Worm (Caenorhabditis elegans) whole organism, midembryonic: ENCODE data around the gene klc-2.

ENCODE experiments used
- cog-1 ChIP-seq: sonication (generic microtip); optimal IDR thresholded peaks from 2 replicates; lab custom pipeline; 2016; ENCODE audit warnings: missing genetic modification characterization, missing compliant biosample characterization
- flt-1 ChIP-seq: fragments of 200-800 bp; sonication (Bioruptor generic); IDR thresholded peaks from 2 replicates; pipeline ENCODE4 v1.3.6; 2022; ENCODE audit warnings: missing genetic modification characterization, missing compliant biosample characterization
- med-1 ChIP-seq: sonication (generic microtip); optimal IDR thresholded peaks from 2 replicates; lab custom pipeline; 2017; ENCODE audit warnings: missing genetic modification characterization, mild to moderate bottlenecking, missing compliant biosample characterization, antibody characterized with exemption, missing genetic modification reagents; ENCODE audit not compliant: insufficient read depth
- ref-1 ChIP-seq: fragments of 200-800 bp; sonication (Bioruptor generic); conservative IDR thresholded peaks from 2 replicates; pipeline ENCODE4 v1.3.6; 2022; ENCODE audit warnings: missing genetic modification reagents, missing genetic modification characterization, missing compliant biosample characterization
- tab-1 ChIP-seq: fragments of 200-800 bp; sonication (Bioruptor generic); IDR thresholded peaks from 2 replicates; pipeline ENCODE4 v1.3.6; 2022; ENCODE audit warnings: missing genetic modification characterization, missing compliant biosample characterization
- ztf-29 ChIP-seq: fragments of 200-800 bp; sonication (Bioruptor generic); IDR thresholded peaks from 2 replicates; pipeline ENCODE4 v1.3.6; 2022; ENCODE audit warnings: missing genetic modification reagents, missing genetic modification characterization, missing compliant biosample characterization

- no peak for TF ChIP-seq med-1
- no peak for TF ChIP-seq flt-1
- no peak for TF ChIP-seq ztf-29
- TF ChIP-seq tab-1 = no peak
- TF ChIP-seq cog-1 (tag; lab: Kevin White, UChicago) = no peak
- TF ChIP-seq ref-1 (GFP tag; lab: Robert Waterston, UW) = no peak
These were observed 3.6 kb upstream of the klc-2 start, which contains the start of gene CD4.11 for ce11 chrV:5584833-5585232.
